Fruit fly (Drosophila melanogaster) whole organism, embryonic: ENCODE results near the gene CG10663.

Experiments
- Atf-2 ChIP-seq: fragments of 200-800 bp; sonication (Bioruptor generic); optimal IDR thresholded peaks from 2 replicates; lab custom pipeline; 2016; ENCODE audit warnings: missing biosample characterization, missing genetic modification characterization
- Bteb2 ChIP-seq: fragments of 200-800 bp; sonication (Bioruptor generic); optimal IDR thresholded peaks from 2 replicates; lab custom pipeline; 2016; ENCODE audit warnings: missing biosample characterization, missing genetic modification characterization
- CG10654 ChIP-seq: fragments of 200-800 bp; sonication (Bioruptor generic); optimal IDR thresholded peaks from 2 replicates; lab custom pipeline; 2016; ENCODE audit warnings: missing biosample characterization, missing genetic modification characterization
- CG10959 ChIP-seq: fragments of 200-800 bp; sonication (Bioruptor generic); IDR thresholded peaks from 2 replicates; pipeline ENCODE4 v1.3.6; 2022; ENCODE audit warnings: missing biosample characterization, missing genetic modification characterization
- CG11398 ChIP-seq: fragments of 200-800 bp; sonication (Bioruptor generic); optimal IDR thresholded peaks from 2 replicates; lab custom pipeline; 2016; ENCODE audit warnings: missing biosample characterization, missing genetic modification characterization
- CG11560 ChIP-seq: fragments of 200-800 bp; sonication (Bioruptor generic); IDR thresholded peaks from 3 replicates; pipeline ENCODE4 v1.3.6; 2022; ENCODE audit warnings: missing biosample characterization, missing genetic modification characterization
- CG12769 ChIP-seq: fragments of 200-800 bp; sonication (Bioruptor generic); optimal IDR thresholded peaks from 2 replicates; lab custom pipeline; 2019; ENCODE audit warnings: missing biosample characterization, mild to moderate bottlenecking, missing genetic modification characterization, moderate library complexity
- CG13287 ChIP-seq: fragments of 200-800 bp; sonication (Bioruptor generic); IDR thresholded peaks from 2 replicates; pipeline ENCODE4 v1.3.6; 2022; ENCODE audit warnings: missing biosample characterization, missing genetic modification characterization; ENCODE audit not compliant: partially characterized antibody
- CG14050 ChIP-seq: fragments of 200-800 bp; sonication (Bioruptor generic); IDR thresholded peaks from 3 replicates; pipeline ENCODE4 v1.3.6; 2022; ENCODE audit warnings: missing biosample characterization, missing genetic modification characterization
- CG14860 ChIP-seq: fragments of 200-800 bp; sonication (Bioruptor generic); IDR thresholded peaks from 3 replicates; pipeline ENCODE4 v1.3.6; 2022; ENCODE audit warnings: missing biosample characterization, missing genetic modification characterization; ENCODE audit not compliant: partially characterized antibody
- CG15696 ChIP-seq: fragments of 200-800 bp; sonication (Bioruptor generic); optimal IDR thresholded peaks from 2 replicates; lab custom pipeline; 2019; ENCODE audit warnings: missing biosample characterization, mild to moderate bottlenecking, missing genetic modification characterization, moderate library complexity
- CG17361 ChIP-seq: fragments of 200-800 bp; sonication (Bioruptor generic); IDR thresholded peaks from 3 replicates; pipeline ENCODE4 v1.3.6; 2022; ENCODE audit warnings: missing biosample characterization, missing genetic modification characterization
- CG17385 ChIP-seq: fragments of 200-800 bp; sonication (Bioruptor generic); optimal IDR thresholded peaks from 3 replicates; lab custom pipeline; 2018; ENCODE audit warnings: missing biosample characterization, mild to moderate bottlenecking, missing genetic modification characterization
- CG17612 ChIP-seq: fragments of 200-800 bp; sonication (Bioruptor generic); IDR thresholded peaks from 2 replicates; pipeline ENCODE4 v1.3.6; 2022; ENCODE audit warnings: missing biosample characterization, missing genetic modification characterization
- CG17829 ChIP-seq: fragments of 200-800 bp; optimal IDR thresholded peaks from 2 replicates; lab custom pipeline; 2019; ENCODE audit warnings: missing biosample characterization, mild to moderate bottlenecking, missing genetic modification characterization, moderate library complexity
- CG1832 ChIP-seq: fragments of 200-800 bp; sonication (Bioruptor generic); optimal IDR thresholded peaks from 2 replicates; lab custom pipeline; 2017; ENCODE audit warnings: missing biosample characterization, mild to moderate bottlenecking, missing genetic modification characterization, inconsistent platforms
- CG18476 ChIP-seq: fragments of 200-800 bp; sonication (Bioruptor generic); optimal IDR thresholded peaks from 2 replicates; lab custom pipeline; 2016; ENCODE audit warnings: missing biosample characterization, mild to moderate bottlenecking, missing genetic modification characterization
- CG2129 ChIP-seq: fragments of 200-800 bp; sonication (Bioruptor generic); IDR thresholded peaks from 2 replicates; pipeline ENCODE4 v1.3.6; 2022; ENCODE audit warnings: missing biosample characterization, missing genetic modification characterization; ENCODE audit not compliant: partially characterized antibody
- CG30020 ChIP-seq: fragments of 200-800 bp; optimal IDR thresholded peaks from 2 replicates; lab custom pipeline; 2019; ENCODE audit warnings: missing biosample characterization, mild to moderate bottlenecking, missing genetic modification characterization, moderate library complexity
- CG32767 ChIP-seq: fragments of 200-800 bp; sonication (Bioruptor generic); IDR thresholded peaks from 2 replicates; pipeline ENCODE4 v1.3.6; 2022; ENCODE audit warnings: missing biosample characterization, missing genetic modification characterization
- CG33557 ChIP-seq: fragments of 200-800 bp; sonication (Bioruptor generic); optimal IDR thresholded peaks from 2 replicates; lab custom pipeline; 2019; ENCODE audit warnings: missing biosample characterization, mild to moderate bottlenecking, missing genetic modification characterization, moderate library complexity
- CG5245 ChIP-seq: fragments of 200-800 bp; sonication (Bioruptor generic); optimal IDR thresholded peaks from 3 replicates; lab custom pipeline; 2016; ENCODE audit warnings: missing biosample characterization, missing genetic modification characterization
- CG8281 ChIP-seq: fragments of 200-800 bp; sonication (Bioruptor generic); optimal IDR thresholded peaks from 2 replicates; lab custom pipeline; 2018; ENCODE audit warnings: missing biosample characterization, mild to moderate bottlenecking, missing genetic modification characterization, moderate library complexity
- CG8290 ChIP-seq, 3 experiments: fragments of 200-800 bp; sonication (Bioruptor generic); optimal IDR thresholded peaks; 2 replicates each; lab custom pipeline; 2016 to 2019; ENCODE audit warnings: missing biosample characterization in 3 of 3, missing genetic modification characterization in 3 of 3, mild to moderate bottlenecking in 2 of 3, moderate library complexity in 1 of 3
- CrebB ChIP-seq: fragments of 200-800 bp; sonication (Bioruptor generic); optimal IDR thresholded peaks from 3 replicates; lab custom pipeline; 2018; ENCODE audit warnings: missing biosample characterization, mild to moderate bottlenecking, missing genetic modification characterization
- D ChIP-seq, 2 experiments: fragments of 200-800 bp in 1 of 2; fragments of >200 bp in 1 of 2; sonication (Bioruptor generic) in 1 of 2; optimal IDR thresholded peaks; 2 replicates in 1 of 2; 3 replicates in 1 of 2; lab custom pipeline; 2017; ENCODE audit warnings: mild to moderate bottlenecking in 1 of 2, missing biosample characterization in 1 of 2, missing genetic modification characterization in 1 of 2, missing genetic modification reagents in 1 of 2
- Dek ChIP-seq: fragments of 200-800 bp; sonication (Bioruptor generic); optimal IDR thresholded peaks from 3 replicates; lab custom pipeline; 2019; ENCODE audit warnings: missing biosample characterization, mild to moderate bottlenecking, missing genetic modification characterization, moderate library complexity
- Fer3 ChIP-seq: fragments of 200-800 bp; sonication (Bioruptor generic); optimal IDR thresholded peaks from 2 replicates; lab custom pipeline; 2018; ENCODE audit warnings: missing biosample characterization, mild to moderate bottlenecking, missing genetic modification characterization, moderate library complexity
- Hr3 ChIP-seq: fragments of 200-800 bp; sonication (Bioruptor generic); optimal IDR thresholded peaks from 3 replicates; lab custom pipeline; 2016; ENCODE audit warnings: missing biosample characterization, missing genetic modification characterization
- Lim3 ChIP-seq: fragments of 200-800 bp; sonication (Bioruptor generic); IDR thresholded peaks from 2 replicates; pipeline ENCODE4 v1.3.6; 2022; ENCODE audit warnings: missing biosample characterization, missing genetic modification characterization
- Med ChIP-seq: fragments of 200-800 bp; sonication (Bioruptor generic); peaks from one replicate; lab custom pipeline; 2016; ENCODE audit warnings: missing biosample characterization, missing genetic modification characterization, mild to moderate bottlenecking, inconsistent platforms, moderate library complexity
- NFAT ChIP-seq: fragments of 200-800 bp; sonication (Bioruptor generic); IDR thresholded peaks from 2 replicates; pipeline ENCODE4 v1.3.6; 2022; ENCODE audit warnings: missing biosample characterization, missing genetic modification characterization
- NfI ChIP-seq: fragments of 200-800 bp; sonication (Bioruptor generic); optimal IDR thresholded peaks from 3 replicates; lab custom pipeline; 2018; ENCODE audit warnings: missing biosample characterization, mild to moderate bottlenecking, missing genetic modification characterization, moderate library complexity
- Pdp1 ChIP-seq, 2 experiments: fragments of 200-800 bp; sonication (Bioruptor generic); optimal IDR thresholded peaks; 3 replicates each; lab custom pipeline; 2016; ENCODE audit warnings: missing biosample characterization in 2 of 2, missing genetic modification characterization in 2 of 2, mild to moderate bottlenecking in 1 of 2, moderate library complexity in 1 of 2
- Ssrp ChIP-seq: fragments of 200-800 bp; sonication (Bioruptor generic); optimal IDR thresholded peaks from 2 replicates; lab custom pipeline; 2018; ENCODE audit warnings: missing biosample characterization, mild to moderate bottlenecking, missing genetic modification characterization, moderate library complexity
- Xrp1 ChIP-seq: fragments of 200-800 bp; sonication (Bioruptor generic); IDR thresholded peaks from 2 replicates; pipeline ENCODE4 v1.3.6; 2022; ENCODE audit warnings: missing biosample characterization, missing genetic modification characterization
- ash1 ChIP-seq: fragments of 200-800 bp; sonication (Bioruptor generic); optimal IDR thresholded peaks from 2 replicates; lab custom pipeline; 2018; ENCODE audit warnings: missing biosample characterization, mild to moderate bottlenecking, missing genetic modification characterization
- bab2 ChIP-seq: fragments of 200-800 bp; sonication (Bioruptor generic); optimal IDR thresholded peaks from 2 replicates; lab custom pipeline; 2016; ENCODE audit warnings: missing biosample characterization, missing genetic modification characterization
- bbx ChIP-seq: fragments of 200-800 bp; sonication (Bioruptor generic); IDR thresholded peaks from 2 replicates; pipeline ENCODE4 v1.3.6; 2022; ENCODE audit warnings: missing biosample characterization, missing genetic modification characterization; ENCODE audit not compliant: partially characterized antibody
- bsh ChIP-seq, 2 experiments: fragments of 200-800 bp; sonication (Bioruptor generic); optimal IDR thresholded peaks; 2 replicates each; lab custom pipeline; 2017 to 2018; ENCODE audit warnings: mild to moderate bottlenecking in 2 of 2, missing biosample characterization in 2 of 2, missing genetic modification characterization in 2 of 2, moderate library complexity in 1 of 2
- dysf ChIP-seq: fragments of 200-800 bp; sonication (Bioruptor generic); IDR thresholded peaks from 3 replicates; pipeline ENCODE4 v1.3.6; 2022; ENCODE audit warnings: missing biosample characterization, missing genetic modification characterization
- hkb ChIP-seq, 2 experiments: fragments of 200-800 bp in 1 of 2; fragments of >200 bp in 1 of 2; sonication (Bioruptor generic) in 1 of 2; IDR thresholded peaks in 1 of 2; optimal IDR thresholded peaks in 1 of 2; 2 replicates each; pipeline versions ENCODE4 v1.3.6 to Lab custom; 2017 to 2022; ENCODE audit warnings: missing biosample characterization in 1 of 2, missing genetic modification characterization in 1 of 2
- kah ChIP-seq: fragments of 200-800 bp; sonication (Bioruptor generic); optimal IDR thresholded peaks from 2 replicates; lab custom pipeline; 2018; ENCODE audit warnings: missing biosample characterization, mild to moderate bottlenecking, missing genetic modification characterization
- nmo ChIP-seq: fragments of 200-800 bp; sonication (Bioruptor generic); optimal IDR thresholded peaks from 2 replicates; lab custom pipeline; 2018; ENCODE audit warnings: missing biosample characterization, mild to moderate bottlenecking, missing genetic modification characterization, moderate library complexity
- nom ChIP-seq: fragments of 200-800 bp; sonication (Bioruptor generic); optimal IDR thresholded peaks from 2 replicates; lab custom pipeline; 2017; ENCODE audit warnings: missing biosample characterization, missing genetic modification characterization, mild to moderate bottlenecking, moderate library complexity, missing genetic modification reagents
- org-1 ChIP-seq: fragments of 200-800 bp; sonication (Bioruptor generic); optimal IDR thresholded peaks from 2 replicates; lab custom pipeline; 2017; ENCODE audit warnings: missing biosample characterization, missing genetic modification characterization
- ranshi ChIP-seq: fragments of 200-800 bp; sonication (Bioruptor generic); IDR thresholded peaks from 2 replicates; pipeline ENCODE4 v1.3.6; 2022; ENCODE audit warnings: missing biosample characterization, missing genetic modification characterization
- sisA ChIP-seq: fragments of 200-800 bp; sonication (Bioruptor generic); IDR thresholded peaks from 2 replicates; pipeline ENCODE4 v1.3.6; 2022; ENCODE audit warnings: missing biosample characterization, missing genetic modification characterization
- sqz ChIP-seq: fragments of 200-800 bp; sonication (Bioruptor generic); optimal IDR thresholded peaks from 3 replicates; lab custom pipeline; 2018; ENCODE audit warnings: missing biosample characterization, mild to moderate bottlenecking, missing genetic modification characterization

The CG10663 gene

DNA sequence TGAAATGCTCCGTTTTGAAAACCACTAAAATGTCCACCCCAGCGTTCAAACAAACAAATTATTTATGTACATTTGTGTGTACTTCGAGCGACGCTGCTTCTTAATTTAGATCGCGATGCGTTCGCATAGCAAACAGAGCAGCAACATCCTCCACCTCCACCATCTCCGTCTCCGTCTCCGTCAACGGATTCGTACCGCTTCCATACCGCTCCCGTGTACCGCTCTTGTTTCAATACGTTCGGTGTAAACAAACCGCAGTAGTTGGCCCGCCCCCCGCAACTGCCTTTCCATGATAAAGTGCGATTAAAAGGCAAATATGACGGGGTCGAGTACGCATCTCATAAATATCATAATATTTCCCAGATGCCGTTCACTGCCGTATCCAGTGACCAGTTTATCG, 2.6 kb downstream of the CG10663 start, which contains the start of gene CG33725 (continued):
- TF ChIP-seq NfI (peak; percentile 18), CG11560 (no peak), CG30020 (tag; lab: Kevin White, UChicago) (no peak), Bteb2 (GFP tag; lab: Kevin White, UChicago) (no peak), kah (GFP tag; lab: Kevin White, UChicago) (no peak), CG15696 (tag; lab: Kevin White, UChicago) (peak; percentile 14), Atf-2 (no peak), CG17612 (no peak), dysf (GFP tag; lab: Robert Waterston, UW) (0 out of 3 replicates have a peak, but pooled peaks have one; percentile 21), bbx (GFP tag; lab: Robert Waterston, UW) (no peak), ranshi (GFP tag; lab: Robert Waterston, UW) (no peak), CG11398 (GFP tag; lab: Kevin White, UChicago) (peak; percentile 17), CG5245 (GFP tag; lab: Kevin White, UChicago) (no peak), Pdp1 (GFP tag; optimal IDR thresholded peaks at IDR 0.05; lab: Kevin White, UChicago) (no peak), D (optimal IDR thresholded peaks at IDR 0.05; lab: Kevin White, UChicago) (no peak), D (GFP tag; optimal IDR thresholded peaks at IDR 0.05; lab: Kevin White, UChicago) (no peak), CrebB (tag; lab: Kevin White, UChicago) (no peak), CG8281 (tag; lab: Kevin White, UChicago) (no peak), NFAT (GFP tag; lab: Robert Waterston, UW) (no peak), nom (no peak), Med (GFP tag; lab: Kevin White, UChicago) (peak; percentile 87), CG32767 (GFP tag; lab: Robert Waterston, UW) (no peak), Xrp1 (GFP tag; lab: Robert Waterston, UW) (no peak), CG14050 (GFP tag; lab: Robert Waterston, UW) (0 out of 3 replicates have a peak, but pooled peaks have one; percentile 32), bsh (GFP tag; optimal IDR thresholded peaks at IDR 0.05; lab: Kevin White, UChicago) (peak in 1 of 2 experiments; percentile 27), CG10654 (GFP tag; lab: Kevin White, UChicago) (no peak), Ssrp (no peak), CG1832 (no peak), CG10959 (no peak), Dek (tag; lab: Kevin White, UChicago) (no peak), Fer3 (tag; lab: Kevin White, UChicago) (no peak), Hr3 (GFP tag; lab: Kevin White, UChicago) (no peak), CG33557 (GFP tag; lab: Kevin White, UChicago) (no peak), ash1 (no peak), CG13287 (GFP tag; lab: Robert Waterston, UW) (no peak), Lim3 (GFP tag; lab: Robert Waterston, UW) (no peak), CG14860 (GFP tag; lab: Robert Waterston, UW) (no peak), CG12769 (tag; lab: Kevin White, UChicago) (peak; percentile 34), hkb (optimal IDR thresholded peaks at IDR 0.05; lab: Kevin White, UChicago) (no peak), hkb (GFP tag; IDR thresholded peaks at IDR 0.05; lab: Robert Waterston, UW) (no peak), CG17361 (GFP tag; lab: Robert Waterston, UW) (no peak), CG17385 (GFP tag; lab: Kevin White, UChicago) (no peak), org-1 (no peak), CG2129 (no peak), CG8290 (GFP tag; optimal IDR thresholded peaks at IDR 0.05; lab: Kevin White, UChicago) (no peak), CG8290 (tag; optimal IDR thresholded peaks at IDR 0.05; lab: Kevin White, UChicago) (no peak), CG17829 (no peak), nmo (GFP tag; lab: Kevin White, UChicago) (no peak), sisA (GFP tag; lab: Robert Waterston, UW) (no peak), bab2 (peak; percentile 31), sqz (no peak), CG18476 (GFP tag; lab: Kevin White, UChicago) (no peak)
